Worm (Caenorhabditis elegans) whole organism, L3 larva: Measurements from ENCODE around the gene T19D12.2.

Experiments
- egl-27 ChIP-seq: sonication (generic microtip); optimal IDR thresholded peaks from 4 replicates; lab custom pipeline; 2017; ENCODE audit warnings: missing biosample characterization, missing genetic modification reagents, missing genetic modification characterization
- nhr-43 ChIP-seq: sonication (generic microtip); optimal IDR thresholded peaks from 2 replicates; lab custom pipeline; 2016; ENCODE audit warnings: mild to moderate bottlenecking, missing genetic modification characterization, missing compliant biosample characterization; ENCODE audit not compliant: poor library complexity, severe bottlenecking
- skn-1 ChIP-seq: fragments of 150-350 bp; optimal IDR thresholded peaks from 2 replicates; lab custom pipeline; 2014; ENCODE audit warnings: missing biosample characterization, missing genetic modification characterization
- snpc-4 ChIP-seq: fragments of 150-350 bp; optimal IDR thresholded peaks from 2 replicates; lab custom pipeline; 2014; ENCODE audit warnings: missing biosample characterization, missing genetic modification characterization
- ztf-4 ChIP-seq: fragments of 150-350 bp; optimal IDR thresholded peaks from 2 replicates; lab custom pipeline; 2014; ENCODE audit warnings: missing biosample characterization, missing genetic modification characterization

DNA sequence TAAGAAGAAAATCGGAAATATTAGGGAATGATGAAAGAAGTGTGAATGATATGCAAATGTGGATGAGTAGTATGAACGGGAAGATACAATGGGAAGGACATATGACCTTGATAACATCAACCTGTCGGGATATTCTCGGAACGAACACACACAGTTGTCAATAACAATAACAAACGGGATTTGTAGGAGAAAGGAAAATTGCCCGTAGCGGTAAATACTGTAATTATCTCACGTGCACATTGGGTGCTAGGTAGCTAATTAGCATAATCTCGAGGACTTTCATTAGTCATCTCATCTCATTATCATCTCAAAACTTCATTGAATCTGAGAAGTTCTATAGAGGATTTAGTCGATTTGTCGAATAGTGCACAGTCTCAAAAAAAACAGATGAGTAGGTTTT, 51.9 kb downstream of the T19D12.2 start:
- TF ChIP-seq egl-27 (tag; lab: Kevin White, UChicago) (no peak), ztf-4 (tag; lab: Kevin White, UChicago) (no peak), snpc-4 (tag; lab: Kevin White, UChicago) (no peak), skn-1 (tag; lab: Kevin White, UChicago) (no peak), nhr-43 (tag; lab: Kevin White, UChicago) (no peak)
